Fruit fly (Drosophila melanogaster): ENCODE measurements around the gene CG6813.

The CG6813 gene

dm6 chr3R:11657786-11658193 lies 31.4 kb upstream of the CG6813 start:
- TF ChIP-seq gcm2 (GFP tag; optimal IDR thresholded peaks at IDR 0.05) (no peak), Blimp-1 (GFP tag; optimal IDR thresholded peaks at IDR 0.05) (peak; percentile 46), odd (GFP tag; optimal IDR thresholded peaks at IDR 0.05) (no peak), luna (GFP tag; optimal IDR thresholded peaks at IDR 0.05) (no peak), CG10543 (GFP tag; optimal IDR thresholded peaks at IDR 0.05) (peak; percentile 9), cg (GFP tag; optimal IDR thresholded peaks at IDR 0.05) (no peak), gfzf (GFP tag; optimal IDR thresholded peaks at IDR 0.05) (no peak), CG17912 (GFP tag; optimal IDR thresholded peaks at IDR 0.05) (no peak), chn (GFP tag; optimal IDR thresholded peaks at IDR 0.05) (no peak), CG8388 (GFP tag; optimal IDR thresholded peaks at IDR 0.05) (no peak), tna (GFP tag; IDR thresholded peaks at IDR 0.05; ENCODE audit: partially characterized antibody) (no peak), nau (GFP tag; optimal IDR thresholded peaks at IDR 0.05) (no peak), hkb (optimal IDR thresholded peaks at IDR 0.05) (no peak), hkb (GFP tag; IDR thresholded peaks at IDR 0.05) (peak; percentile 39; the same call in 1 of the 2 replicates), HmgZ (tag; optimal IDR thresholded peaks at IDR 0.05) (no peak), CG15479 (GFP tag; optimal IDR thresholded peaks at IDR 0.05) (no peak), Hr3 (GFP tag; optimal IDR thresholded peaks at IDR 0.05) (no peak), CG8089 (GFP tag; optimal IDR thresholded peaks at IDR 0.05) (no peak), CG12236 (GFP tag; optimal IDR thresholded peaks at IDR 0.05) (peak; percentile 10), CG30431 (GFP tag; optimal IDR thresholded peaks at IDR 0.05) (no peak), zfh1 (GFP tag; IDR thresholded peaks at IDR 0.05) (peak; percentile 60; the same call in 1 of the 3 replicates), CG8944 (GFP tag; optimal IDR thresholded peaks at IDR 0.05) (no peak), Nf-YB (GFP tag; optimal IDR thresholded peaks at IDR 0.05) (peak; percentile 46), CG17385 (GFP tag; optimal IDR thresholded peaks at IDR 0.05) (no peak), Asciz (GFP tag; optimal IDR thresholded peaks at IDR 0.05) (peak; percentile 3), CG8765 (GFP tag; IDR thresholded peaks at IDR 0.05) (no peak), HLH4C (GFP tag; IDR thresholded peaks at IDR 0.05; ENCODE audit: partially characterized antibody) (no peak), Poxn (GFP tag; IDR thresholded peaks at IDR 0.05) (no peak), oc (tag; optimal IDR thresholded peaks at IDR 0.05) (no peak), hb (GFP tag; IDR thresholded peaks at IDR 0.05; ENCODE audit: partially characterized antibody) (no peak), CG13424 (tag; optimal IDR thresholded peaks at IDR 0.05) (peak; percentile 33), CG32767 (GFP tag; IDR thresholded peaks at IDR 0.05) (no peak), CG4730 (GFP tag; IDR thresholded peaks at IDR 0.05) (no peak), CG16863 (GFP tag; optimal IDR thresholded peaks at IDR 0.05) (no peak), CG17359 (tag; optimal IDR thresholded peaks at IDR 0.05) (peak; percentile 30), Stat92E (GFP tag; optimal IDR thresholded peaks at IDR 0.05) (no peak), MBD-R2 (GFP tag; IDR thresholded peaks at IDR 0.05) (no peak), CG1603 (tag; optimal IDR thresholded peaks at IDR 0.05) (peak; percentile 38), pho (GFP tag; optimal IDR thresholded peaks at IDR 0.05) (peak; percentile 26), dmrt99B (tag; optimal IDR thresholded peaks at IDR 0.05) (peak; percentile 10), CG11247 (GFP tag; IDR thresholded peaks at IDR 0.05) (0 out of 2 replicates have a peak, but pooled peaks have one; percentile 41), Ptx1 (GFP tag; IDR thresholded peaks at IDR 0.05) (0 out of 2 replicates have a peak, but pooled peaks have one; percentile 17), NFAT (GFP tag; IDR thresholded peaks at IDR 0.05) (no peak), sob (GFP tag; IDR thresholded peaks at IDR 0.05) (peak; percentile 16; the same call in 1 of the 2 replicates), CG6813 (GFP tag; optimal IDR thresholded peaks at IDR 0.05) (no peak), phol (tag; optimal IDR thresholded peaks at IDR 0.05) (no peak), trh (GFP tag; optimal IDR thresholded peaks at IDR 0.05) (no peak), bsh (GFP tag; optimal IDR thresholded peaks at IDR 0.05) (peak; percentile 59), vvl (GFP tag; IDR thresholded peaks at IDR 0.05) (peak; percentile 75), da (GFP tag; optimal IDR thresholded peaks at IDR 0.05) (no peak), CG11696 (GFP tag; IDR thresholded peaks at IDR 0.05) (no peak)

Data from whole organism, embryonic.